Worm (Caenorhabditis elegans): ENCODE results near the gene athp-2.

athp-2 gene

ce11 chrII:4339882-4340281, at the start of gene athp-2:
Gene athp-2 (plus strand): TSS chrII:4340182.
- no peak for TF ChIP-seq ceh-62 (tag; optimal IDR thresholded peaks at IDR 0.05)
- TF ChIP-seq F37D6.2 (tag; optimal IDR thresholded peaks at IDR 0.05): no peak

ce11 chrII:4291799-4292198, 48.2 kb upstream of the athp-2 start:
- TF ChIP-seq zfp-3 (GFP tag; conservative IDR thresholded peaks at IDR 0.05) (no peak), mxl-2 (GFP tag; conservative IDR thresholded peaks at IDR 0.05) (no peak), mdl-1 (tag; optimal IDR thresholded peaks at IDR 0.05) (no peak), saeg-2 (GFP tag; IDR thresholded peaks at IDR 0.05) (no peak), ces-1 (GFP tag; optimal IDR thresholded peaks at IDR 0.05) (peak; percentile 4), spr-3 (GFP tag; optimal IDR thresholded peaks at IDR 0.05) (no peak), daf-12 (tag; optimal IDR thresholded peaks at IDR 0.05) (no peak), fkh-10 (GFP tag; optimal IDR thresholded peaks at IDR 0.05) (peak; percentile 10)

ce11 chrII:4293027-4293522, 46.9 kb upstream of the athp-2 start:
- TF ChIP-seq zip-11 (GFP tag; IDR thresholded peaks at IDR 0.05): no peak
- TF ChIP-seq aha-1 (tag): peak; percentile 64
- TF ChIP-seq unc-62 (GFP tag; optimal IDR thresholded peaks at IDR 0.05 in 1 of 2): peak in 1 of 2 experiments; percentile 55
- TF ChIP-seq unc-62 (tag; optimal IDR thresholded peaks at IDR 0.05): no peak

ce11 chrII:4294189-4294588, 45.8 kb upstream of the athp-2 start:
- TF ChIP-seq ceh-82 (tag; optimal IDR thresholded peaks at IDR 0.05) (no peak), lin-1 (GFP tag; IDR thresholded peaks at IDR 0.05) (no peak), duxl-1 (tag; optimal IDR thresholded peaks at IDR 0.05; ENCODE audit: poor library complexity) (no peak), hlh-30 (tag; optimal IDR thresholded peaks at IDR 0.05; ENCODE audit: insufficient read depth) (no peak), arid-1 (GFP tag; conservative IDR thresholded peaks at IDR 0.05) (no peak), ama-1 (optimal IDR thresholded peaks at IDR 0.05) (no peak), nhr-76 (tag; optimal IDR thresholded peaks at IDR 0.05) (no peak), ceh-28 (tag; optimal IDR thresholded peaks at IDR 0.05) (no peak), zfp-3 (GFP tag; conservative IDR thresholded peaks at IDR 0.05) (no peak), ces-1 (GFP tag; optimal IDR thresholded peaks at IDR 0.05) (no peak), nhr-48 (tag; optimal IDR thresholded peaks at IDR 0.05) (no peak), ZK337.2 (GFP tag; IDR thresholded peaks at IDR 0.05) (no peak), lin-39 (tag; optimal IDR thresholded peaks at IDR 0.05) (no peak), aly-2 (tag; optimal IDR thresholded peaks at IDR 0.05) (no peak), ceh-44 (GFP tag; IDR thresholded peaks at IDR 0.05) (no peak), rbr-2 (tag; optimal IDR thresholded peaks at IDR 0.05) (no peak), snpc-4 (tag; optimal IDR thresholded peaks at IDR 0.05) (no peak), aha-1 (tag) (no peak)

- TF ChIP-seq mdt-29 (GFP tag; IDR thresholded peaks at IDR 0.05) (no peak), fkh-10 (GFP tag; optimal IDR thresholded peaks at IDR 0.05) (no peak), attf-4 (tag; optimal IDR thresholded peaks at IDR 0.05) (no peak), spr-3 (GFP tag; optimal IDR thresholded peaks at IDR 0.05) (no peak), mxl-3 (GFP tag; optimal IDR thresholded peaks at IDR 0.05) (no peak), ceh-82 (tag; optimal IDR thresholded peaks at IDR 0.05) (no peak), rbr-2 (tag; optimal IDR thresholded peaks at IDR 0.05) (no peak), lim-7 (GFP tag; IDR thresholded peaks at IDR 0.05) (no peak), F26F4.8 (GFP tag; conservative IDR thresholded peaks at IDR 0.05) (no peak), hlh-30 (tag; optimal IDR thresholded peaks at IDR 0.05; ENCODE audit: insufficient read depth) (no peak), aly-2 (tag; optimal IDR thresholded peaks at IDR 0.05) (no peak), nhr-48 (tag; optimal IDR thresholded peaks at IDR 0.05) (no peak), set-16 (GFP tag; IDR thresholded peaks at IDR 0.05) (no peak), F37D6.2 (tag; optimal IDR thresholded peaks at IDR 0.05) (no peak), ztf-7 (tag; optimal IDR thresholded peaks at IDR 0.05) (no peak)
These were observed 45.2 kb upstream of the athp-2 start, which contains the start of gene rml-4 for ce11 chrII:4294801-4295200. Gene rml-4 (plus strand): TSS chrII:4295101.

Measured in whole organism, L4 larva.